Worm (Caenorhabditis elegans): ENCODE results near the gene C08B6.18.

ce11 chrV:10133277-10133676, 650 bp downstream of the C08B6.18 start:
- TF ChIP-seq tbx-2 (tag; optimal IDR thresholded peaks at IDR 0.05) (no peak), che-1 (tag; optimal IDR thresholded peaks at IDR 0.05) (no peak), elt-2 (tag; optimal IDR thresholded peaks at IDR 0.05) (no peak)
